Worm (Caenorhabditis elegans): ENCODE measurements around the gene C53A5.2.

ce11 chrV:14493665-14494064 lies 29.3 kb downstream of the C53A5.2 start:
- TF ChIP-seq nhr-25 (tag; optimal IDR thresholded peaks at IDR 0.05) (no peak), egl-27 (tag; optimal IDR thresholded peaks at IDR 0.05) (no peak), pha-4 (tag; optimal IDR thresholded peaks at IDR 0.05) (no peak)

Measured in whole organism, L3 larva.